Fruit fly (Drosophila melanogaster) Kc167 (cell line): Measurements from ENCODE around the gene Uxt.

ENCODE experiments used
- Myc ChIP-seq: fragments of >200 bp; optimal IDR thresholded peaks from 2 replicates; lab custom pipeline; 2017; ENCODE audit warnings: missing external identifiers
- Sin3A ChIP-seq: fragments of >200 bp; optimal IDR thresholded peaks from 2 replicates; lab custom pipeline; 2018; ENCODE audit warnings: missing external identifiers
- h ChIP-seq: fragments of >200 bp; optimal IDR thresholded peaks from 3 replicates; lab custom pipeline; 2018; ENCODE audit warnings: missing external identifiers
- insv ChIP-seq: fragments of >200 bp; optimal IDR thresholded peaks from 3 replicates; lab custom pipeline; 2018; ENCODE audit warnings: missing external identifiers
- psq ChIP-seq: fragments of >200 bp; optimal IDR thresholded peaks from 2 replicates; lab custom pipeline; 2017; ENCODE audit warnings: missing external identifiers
- ttk ChIP-seq: sonication (Bioruptor generic); optimal IDR thresholded peaks from 2 replicates; lab custom pipeline; 2017; ENCODE audit warnings: missing external identifiers

Uxt gene

dm6 chr2L:15256249-15256648 is at the start of gene Uxt, which contains the start of gene PolD3:
TSS of gene Uxt (plus strand) at chr2L:15256581.
TSS of gene PolD3 (minus strand) at chr2L:15256304.
- TF ChIP-seq psq (lab: Kevin White, UChicago) (no peak), h (no peak), Sin3A (lab: Kevin White, UChicago) (no peak), ttk (lab: Kevin White, UChicago) (no peak), insv (lab: Kevin White, UChicago) (no peak), Myc (lab: Kevin White, UChicago) (no peak)

dm6 chr2L:15211489-15211888 is 44.9 kb upstream of the Uxt start:
- no peak for TF ChIP-seq insv (lab: Kevin White, UChicago)
- TF ChIP-seq ttk (lab: Kevin White, UChicago): no peak
- no peak for TF ChIP-seq Myc (lab: Kevin White, UChicago)
- TF ChIP-seq Sin3A (lab: Kevin White, UChicago): no peak
- TF ChIP-seq psq (lab: Kevin White, UChicago): no peak
- TF ChIP-seq h: no peak

- TF ChIP-seq Sin3A (lab: Kevin White, UChicago) (no peak), ttk (lab: Kevin White, UChicago) (no peak), h (no peak), psq (lab: Kevin White, UChicago) (no peak), insv (lab: Kevin White, UChicago) (no peak), Myc (lab: Kevin White, UChicago) (no peak)
Measured at dm6 chr2L:15214922-15215321, 41.5 kb upstream of the Uxt start, which contains the start of gene CG43230. TSS of gene CG43230 (plus strand) at chr2L:15215222.

dm6 chr2L:15243413-15243812 is 13.0 kb upstream of the Uxt start:
- TF ChIP-seq h: no peak
- TF ChIP-seq insv (lab: Kevin White, UChicago): no peak
- no peak for TF ChIP-seq ttk (lab: Kevin White, UChicago)
- TF ChIP-seq psq (lab: Kevin White, UChicago): no peak
- TF ChIP-seq Sin3A (lab: Kevin White, UChicago): no peak
- no peak for TF ChIP-seq Myc (lab: Kevin White, UChicago)

DNA sequence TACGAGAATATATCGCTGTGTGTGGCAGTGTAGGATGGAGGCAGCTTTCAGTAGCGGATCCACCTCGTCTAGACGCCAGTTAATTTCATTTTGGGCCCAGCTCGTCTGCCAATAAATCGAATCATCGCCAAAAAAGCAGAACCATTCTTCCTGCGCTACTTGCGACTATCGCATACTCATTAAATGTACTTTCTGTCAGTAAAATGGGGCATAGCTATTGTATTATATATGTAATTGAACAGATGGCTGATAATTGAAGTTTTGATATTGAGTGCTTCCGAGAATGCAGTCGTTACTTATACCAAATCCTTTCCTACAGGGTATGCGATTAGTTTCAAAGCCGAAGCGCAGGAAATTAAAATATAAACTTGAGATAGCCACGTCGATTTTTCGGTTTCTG is 11.7 kb upstream of the Uxt start:
- TF ChIP-seq ttk (lab: Kevin White, UChicago) (no peak), insv (lab: Kevin White, UChicago) (no peak), Myc (lab: Kevin White, UChicago) (no peak), Sin3A (lab: Kevin White, UChicago) (no peak), h (no peak), psq (lab: Kevin White, UChicago) (no peak)

DNA sequence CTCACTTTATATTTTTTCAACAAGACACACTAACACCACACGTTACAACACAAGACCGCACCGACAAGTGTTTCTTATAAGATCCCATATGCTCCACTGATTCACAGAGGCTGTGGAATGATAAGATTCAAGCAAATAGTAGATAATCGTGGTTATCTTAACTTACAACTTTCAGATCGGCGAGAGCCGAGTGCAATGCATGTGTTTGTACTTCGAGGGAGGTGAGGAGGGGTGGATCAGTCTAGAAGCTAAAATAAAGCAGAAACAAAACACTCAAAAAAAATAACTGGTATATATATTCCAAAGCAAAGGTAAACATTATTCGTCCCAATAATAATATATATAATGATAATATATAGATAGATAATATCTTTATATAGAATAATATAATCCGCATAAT is 8.8 kb upstream of the Uxt start, which contains the start of gene ZnT35C:
TSS of gene ZnT35C (minus strand) at position 101 of the 400 bp plus-strand sequence.
- no peak for TF ChIP-seq h
- TF ChIP-seq ttk (lab: Kevin White, UChicago): no peak
- TF ChIP-seq Myc (lab: Kevin White, UChicago): no peak

- no peak for TF ChIP-seq h
Measured at dm6 chr2L:15248163-15249005, 8.0 kb upstream of the Uxt start, which contains the start of gene dao. TSS of gene dao (plus strand) at chr2L:15248879.

- TF ChIP-seq ttk (lab: Kevin White, UChicago) (no peak), Sin3A (lab: Kevin White, UChicago) (no peak), psq (lab: Kevin White, UChicago) (no peak), insv (lab: Kevin White, UChicago) (no peak), Myc (lab: Kevin White, UChicago) (no peak), h (no peak)
Measured at dm6 chr2L:15249006-15249513, 7.3 kb upstream of the Uxt start.

dm6 chr2L:15249682-15250081 is 6.7 kb upstream of the Uxt start:
- TF ChIP-seq insv (lab: Kevin White, UChicago) (no peak), Sin3A (lab: Kevin White, UChicago) (no peak), h (no peak), Myc (lab: Kevin White, UChicago) (no peak), ttk (lab: Kevin White, UChicago) (no peak), psq (lab: Kevin White, UChicago) (no peak)

DNA sequence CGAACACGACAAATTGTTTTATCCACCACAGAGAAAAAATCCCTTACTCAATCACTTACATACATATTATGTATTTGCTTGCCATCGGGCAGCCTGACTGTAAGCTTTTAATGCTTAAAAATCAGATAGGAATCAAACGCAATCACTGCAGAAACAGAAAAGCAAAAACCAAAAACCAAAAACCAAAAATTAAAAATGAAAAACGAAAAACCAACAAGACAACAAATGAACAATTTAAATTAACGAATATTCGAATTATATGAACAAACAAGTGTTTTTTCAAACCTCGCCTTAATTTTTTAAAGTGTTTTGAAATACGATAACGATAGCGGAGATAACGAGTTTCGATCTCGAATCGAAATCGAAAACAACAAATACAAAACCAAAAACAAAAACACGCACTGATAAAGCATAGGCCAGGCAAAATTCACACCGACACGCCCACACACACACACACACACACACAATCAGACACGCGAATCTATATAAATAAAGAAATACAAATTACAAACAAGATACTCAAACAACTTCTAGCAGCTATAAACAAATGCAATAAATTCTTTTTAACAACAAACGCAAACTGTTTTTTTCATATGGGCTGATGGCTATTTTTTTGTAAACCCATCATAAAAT is 2.0 kb upstream of the Uxt start:
- TF ChIP-seq ttk (lab: Kevin White, UChicago): no peak
- no peak for TF ChIP-seq Myc (lab: Kevin White, UChicago)
- TF ChIP-seq psq (lab: Kevin White, UChicago): no peak
- TF ChIP-seq h: no peak
- TF ChIP-seq Sin3A (lab: Kevin White, UChicago): no peak
- TF ChIP-seq insv (lab: Kevin White, UChicago): no peak

DNA sequence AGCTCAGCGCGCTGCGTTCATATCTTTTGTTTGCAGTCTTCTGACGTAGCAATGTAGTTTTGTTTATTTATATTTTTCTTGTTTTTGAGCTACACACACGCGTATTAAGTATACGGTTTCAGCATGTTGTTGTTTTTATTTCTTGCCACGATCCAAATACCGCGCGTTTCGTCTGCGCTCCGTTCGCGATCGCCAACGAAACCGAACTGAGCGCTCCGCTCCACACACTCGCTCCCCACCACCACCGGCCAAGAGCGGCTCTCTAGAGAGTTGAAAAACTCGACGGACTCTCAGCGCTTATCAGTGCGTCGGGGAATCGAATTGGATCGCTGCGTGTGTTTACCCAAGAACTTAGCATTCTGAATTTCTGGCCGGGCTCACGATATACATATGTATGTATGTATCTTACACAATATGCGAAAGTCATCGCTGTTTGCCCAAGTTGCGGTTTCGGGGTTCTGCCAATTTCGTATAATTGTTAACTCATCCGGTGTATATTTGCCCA is 8.2 kb downstream of the Uxt start, which contains the start of gene yuri:
TSS of gene yuri (minus strand) at position 210 of the 505 bp plus-strand sequence.
- TF ChIP-seq ttk (lab: Kevin White, UChicago) (no peak), Myc (lab: Kevin White, UChicago) (no peak), psq (lab: Kevin White, UChicago) (no peak), h (no peak), insv (lab: Kevin White, UChicago) (no peak), Sin3A (lab: Kevin White, UChicago) (no peak)
